Fruit fly (Drosophila melanogaster) whole organism, embryonic: ENCODE data around the gene CG10510.
A peak's percentile ranks its signal among the peaks of the same experiment; 100 is the strongest.

ENCODE experiments used
- B-H2 ChIP-seq: fragments of 200-800 bp; sonication (Bioruptor generic); optimal IDR thresholded peaks from 2 replicates; lab custom pipeline; 2018; ENCODE audit warnings: missing biosample characterization, mild to moderate bottlenecking, missing genetic modification characterization
- BtbVII ChIP-seq: fragments of 200-800 bp; sonication (Bioruptor generic); optimal IDR thresholded peaks from 3 replicates; lab custom pipeline; 2017; ENCODE audit warnings: missing biosample characterization, mild to moderate bottlenecking, missing genetic modification characterization
- CG10543 ChIP-seq: fragments of 200-800 bp; sonication (Bioruptor generic); optimal IDR thresholded peaks from 3 replicates; lab custom pipeline; 2017; ENCODE audit warnings: missing biosample characterization, mild to moderate bottlenecking, missing genetic modification characterization, moderate library complexity
- CG10565 ChIP-seq: fragments of 200-800 bp; sonication (Bioruptor generic); optimal IDR thresholded peaks from 3 replicates; lab custom pipeline; 2016; ENCODE audit warnings: missing biosample characterization, mild to moderate bottlenecking, missing genetic modification characterization
- CG1233 ChIP-seq: fragments of 200-800 bp; sonication (Bioruptor generic); optimal IDR thresholded peaks from 4 replicates; lab custom pipeline; 2018; ENCODE audit warnings: missing biosample characterization, mild to moderate bottlenecking, missing genetic modification characterization
- CG13287 ChIP-seq: fragments of 200-800 bp; sonication (Bioruptor generic); IDR thresholded peaks from 2 replicates; pipeline ENCODE4 v1.3.6; 2022; ENCODE audit warnings: missing biosample characterization, missing genetic modification characterization; ENCODE audit not compliant: partially characterized antibody
- CG15011 ChIP-seq: fragments of 200-800 bp; sonication (Bioruptor generic); optimal IDR thresholded peaks from 3 replicates; lab custom pipeline; 2018; ENCODE audit warnings: missing biosample characterization, mild to moderate bottlenecking, missing genetic modification characterization
- CG17361 ChIP-seq: fragments of 200-800 bp; sonication (Bioruptor generic); IDR thresholded peaks from 3 replicates; pipeline ENCODE4 v1.3.6; 2022; ENCODE audit warnings: missing biosample characterization, missing genetic modification characterization
- CG17829 ChIP-seq: fragments of 200-800 bp; optimal IDR thresholded peaks from 2 replicates; lab custom pipeline; 2019; ENCODE audit warnings: missing biosample characterization, mild to moderate bottlenecking, missing genetic modification characterization, moderate library complexity
- CG18599 ChIP-seq: fragments of 200-800 bp; sonication (Bioruptor generic); optimal IDR thresholded peaks from 3 replicates; lab custom pipeline; 2017; ENCODE audit warnings: missing biosample characterization, missing genetic modification characterization, mild to moderate bottlenecking, moderate library complexity, missing genetic modification reagents
- CG2120 ChIP-seq: fragments of 200-800 bp; sonication (Bioruptor generic); optimal IDR thresholded peaks from 3 replicates; lab custom pipeline; 2016; ENCODE audit warnings: missing biosample characterization, missing genetic modification characterization
- CG2678 ChIP-seq: fragments of 200-800 bp; sonication (Bioruptor generic); optimal IDR thresholded peaks from 3 replicates; lab custom pipeline; 2019; ENCODE audit warnings: missing biosample characterization, mild to moderate bottlenecking, missing genetic modification characterization, moderate library complexity
- CG31224 ChIP-seq: fragments of 200-800 bp; sonication (Bioruptor generic); IDR thresholded peaks from 2 replicates; pipeline ENCODE4 v1.3.6; 2022; ENCODE audit warnings: missing biosample characterization, missing genetic modification characterization
- CG34376 ChIP-seq: fragments of 200-800 bp; sonication (Bioruptor generic); optimal IDR thresholded peaks from 2 replicates; lab custom pipeline; 2018; ENCODE audit warnings: missing biosample characterization, mild to moderate bottlenecking, missing genetic modification characterization
- CG4328 ChIP-seq: fragments of 200-800 bp; sonication (Bioruptor generic); optimal IDR thresholded peaks from 3 replicates; lab custom pipeline; 2017; ENCODE audit warnings: missing biosample characterization, missing genetic modification reagents, missing genetic modification characterization
- CG9215 ChIP-seq: fragments of 200-800 bp; sonication (Bioruptor generic); IDR thresholded peaks from 2 replicates; pipeline ENCODE4 v1.3.6; 2022; ENCODE audit warnings: missing biosample characterization, missing genetic modification characterization
- CG9727 ChIP-seq: fragments of 200-800 bp; sonication (Bioruptor generic); optimal IDR thresholded peaks from 3 replicates; lab custom pipeline; 2017; ENCODE audit warnings: missing biosample characterization, mild to moderate bottlenecking, missing genetic modification characterization
- CG9817 ChIP-seq: fragments of 200-800 bp; sonication (Bioruptor generic); optimal IDR thresholded peaks from 2 replicates; lab custom pipeline; 2018; ENCODE audit warnings: missing biosample characterization, mild to moderate bottlenecking, missing genetic modification characterization, moderate library complexity
- Dad ChIP-seq: fragments of 200-800 bp; sonication (Bioruptor generic); optimal IDR thresholded peaks from 3 replicates; lab custom pipeline; 2016; ENCODE audit warnings: missing biosample characterization, missing genetic modification characterization
- Dbx ChIP-seq: fragments of 200-800 bp; sonication (Bioruptor generic); IDR thresholded peaks from 3 replicates; pipeline ENCODE4 v1.3.6; 2022; ENCODE audit warnings: missing biosample characterization, missing genetic modification characterization
- Lim3 ChIP-seq: fragments of 200-800 bp; sonication (Bioruptor generic); IDR thresholded peaks from 2 replicates; pipeline ENCODE4 v1.3.6; 2022; ENCODE audit warnings: missing biosample characterization, missing genetic modification characterization
- Rfx ChIP-seq: fragments of 200-800 bp; sonication (Bioruptor generic); IDR thresholded peaks from 2 replicates; pipeline ENCODE4 v1.3.6; 2022; ENCODE audit warnings: missing biosample characterization, missing genetic modification characterization
- Rx ChIP-seq: fragments of 200-800 bp; sonication (Bioruptor generic); IDR thresholded peaks from 2 replicates; pipeline ENCODE4 v1.3.6; 2022; ENCODE audit warnings: missing biosample characterization, missing genetic modification characterization
- Trl ChIP-seq, 3 experiments: fragments of >200 bp in 2 of 3; fragments of 200-800 bp in 1 of 3; sonication (Bioruptor generic) in 1 of 3; optimal IDR thresholded peaks; 2 replicates in 1 of 3; 3 replicates in 2 of 3; lab custom pipeline; 2016 to 2017; ENCODE audit warnings: missing biosample characterization in 1 of 3, missing genetic modification characterization in 1 of 3
- bab2 ChIP-seq: fragments of 200-800 bp; sonication (Bioruptor generic); optimal IDR thresholded peaks from 2 replicates; lab custom pipeline; 2016; ENCODE audit warnings: missing biosample characterization, missing genetic modification characterization
- bigmax ChIP-seq: fragments of 200-800 bp; sonication (Bioruptor generic); optimal IDR thresholded peaks from 2 replicates; lab custom pipeline; 2018; ENCODE audit warnings: missing biosample characterization, mild to moderate bottlenecking, missing genetic modification characterization
- caup ChIP-seq: fragments of 200-800 bp; sonication (Bioruptor generic); optimal IDR thresholded peaks from 3 replicates; lab custom pipeline; 2017; ENCODE audit warnings: missing biosample characterization, mild to moderate bottlenecking, missing genetic modification characterization, moderate library complexity; ENCODE audit not compliant: severe bottlenecking
- ci ChIP-seq: fragments of 200-800 bp; sonication (Bioruptor generic); IDR thresholded peaks from 3 replicates; pipeline ENCODE4 v1.3.6; 2022; ENCODE audit warnings: missing biosample characterization, missing genetic modification characterization
- cwo ChIP-seq: fragments of 200-800 bp; sonication (Bioruptor generic); optimal IDR thresholded peaks from 3 replicates; lab custom pipeline; 2017; ENCODE audit warnings: missing biosample characterization, missing genetic modification characterization, mild to moderate bottlenecking, moderate library complexity, missing genetic modification reagents
- dm ChIP-seq: fragments of 200-800 bp; sonication (Bioruptor generic); optimal IDR thresholded peaks from 3 replicates; lab custom pipeline; 2016; ENCODE audit warnings: missing biosample characterization, missing genetic modification characterization
- eyg ChIP-seq: fragments of 200-800 bp; sonication (Bioruptor generic); optimal IDR thresholded peaks from 3 replicates; lab custom pipeline; 2016; ENCODE audit warnings: missing biosample characterization, missing genetic modification characterization
- fd3F ChIP-seq: fragments of 200-800 bp; sonication (Bioruptor generic); optimal IDR thresholded peaks from 2 replicates; lab custom pipeline; 2018; ENCODE audit warnings: missing biosample characterization, mild to moderate bottlenecking, missing genetic modification characterization, moderate library complexity
- gro ChIP-seq: fragments of 200-800 bp; sonication (Bioruptor generic); optimal IDR thresholded peaks from 2 replicates; lab custom pipeline; 2016; ENCODE audit warnings: missing biosample characterization, missing genetic modification characterization
- odd ChIP-seq: fragments of 200-800 bp; sonication (Bioruptor generic); optimal IDR thresholded peaks from 2 replicates; lab custom pipeline; 2017; ENCODE audit warnings: missing biosample characterization, mild to moderate bottlenecking, missing genetic modification characterization
- pan ChIP-seq, 4 experiments: fragments of >200 bp in 3 of 4; fragments of 200-800 bp in 1 of 4; sonication (Bioruptor generic) in 1 of 4; optimal IDR thresholded peaks in 3 of 4; IDR thresholded peaks in 1 of 4; 2 replicates each; pipeline versions ENCODE4 v1.3.6 to Lab custom; 2017 to 2022; ENCODE audit warnings: missing biosample characterization in 2 of 4, missing genetic modification characterization in 2 of 4, mixed read lengths in 1 of 4
- pho ChIP-seq: fragments of 200-800 bp; sonication (Bioruptor generic); optimal IDR thresholded peaks from 2 replicates; lab custom pipeline; 2016; ENCODE audit warnings: missing biosample characterization, missing genetic modification characterization
- rib ChIP-seq: fragments of 200-800 bp; sonication (Bioruptor generic); IDR thresholded peaks from 2 replicates; pipeline ENCODE4 v1.3.6; 2022; ENCODE audit warnings: missing biosample characterization, missing genetic modification characterization
- scrt ChIP-seq: fragments of 200-800 bp; sonication (Bioruptor generic); optimal IDR thresholded peaks from 2 replicates; lab custom pipeline; 2018; ENCODE audit warnings: missing biosample characterization, mild to moderate bottlenecking, missing genetic modification characterization, moderate library complexity
- sens ChIP-seq: fragments of 200-800 bp; sonication (Bioruptor generic); peaks from one replicate; lab custom pipeline; 2016; ENCODE audit warnings: missing biosample characterization, missing genetic modification characterization
- sr ChIP-seq: fragments of 200-800 bp; sonication (Bioruptor generic); IDR thresholded peaks from 3 replicates; pipeline ENCODE4 v1.3.6; 2022; ENCODE audit warnings: missing biosample characterization, missing genetic modification characterization
- unc-4 ChIP-seq: fragments of 200-800 bp; sonication (Bioruptor generic); IDR thresholded peaks from 2 replicates; pipeline ENCODE4 v1.3.6; 2022; ENCODE audit warnings: missing biosample characterization, missing genetic modification characterization; ENCODE audit not compliant: partially characterized antibody

Gene CG10510

DNA sequence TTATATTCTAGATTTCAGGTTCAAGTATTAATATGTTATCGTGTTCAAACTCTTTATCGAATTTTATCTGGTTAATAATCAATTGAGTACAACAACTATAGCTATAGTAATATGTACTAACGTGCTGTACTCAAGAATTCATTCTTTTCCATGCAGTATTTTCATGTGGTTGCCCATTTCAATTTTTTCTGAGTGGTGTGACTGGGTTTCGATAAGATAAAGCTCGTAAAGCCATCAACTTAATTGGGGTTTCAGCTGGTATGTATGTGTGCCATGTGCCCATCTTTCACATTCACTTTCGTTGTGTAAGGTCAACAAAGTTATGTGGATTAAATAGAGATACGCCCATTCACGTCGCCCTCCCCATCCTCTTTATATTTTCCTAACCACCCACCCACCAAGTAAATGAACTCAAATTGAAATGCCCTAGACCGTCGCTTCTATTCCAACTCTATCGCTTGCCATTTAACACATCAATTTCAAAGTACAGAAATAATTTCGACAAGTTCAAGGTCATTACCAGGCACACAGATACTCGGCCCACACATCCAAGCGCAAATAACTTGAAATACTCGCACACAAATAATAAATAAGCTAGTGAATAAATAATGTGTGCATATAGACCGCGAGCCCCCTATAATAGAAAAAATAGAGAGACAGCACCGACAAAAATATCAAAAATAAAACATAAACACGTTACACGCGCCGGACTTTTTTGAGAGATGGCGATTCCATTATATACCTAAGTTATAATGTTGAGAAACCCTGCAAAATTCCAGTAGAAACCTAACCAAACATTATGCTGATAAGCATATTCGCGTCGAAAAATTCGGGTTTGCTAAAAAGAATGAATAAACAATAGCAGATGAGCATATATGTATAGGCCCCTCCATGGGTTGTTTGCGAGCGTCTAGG lies 5.0 kb downstream of the CG10510 start (continued):
- TF ChIP-seq CG10565 (GFP tag; lab: Kevin White, UChicago): no peak
- TF ChIP-seq Dbx: peak; percentile 6; the same call in 1 of the 3 replicates
- TF ChIP-seq CG31224: peak; percentile 55
- TF ChIP-seq pan (optimal IDR thresholded peaks at IDR 0.05; lab: Kevin White, UChicago): no peak
- TF ChIP-seq pan (GFP tag; optimal IDR thresholded peaks at IDR 0.05 in 1 of 2, IDR thresholded peaks at IDR 0.05 in 1 of 2): no peak
- no peak for TF ChIP-seq CG17829 (tag; lab: Kevin White, UChicago)
- no peak for TF ChIP-seq Rx (GFP tag; lab: Robert Waterston, UW)
- TF ChIP-seq bigmax (GFP tag; lab: Kevin White, UChicago): peak; percentile 92
- peak; percentile 29 for TF ChIP-seq CG15011
- TF ChIP-seq CG9727 (GFP tag; lab: Kevin White, UChicago): peak; percentile 61
- peak; percentile 17; the same call in 1 of the 2 replicates for TF ChIP-seq Lim3
- TF ChIP-seq gro (GFP tag; lab: Kevin White, UChicago): peak; percentile 68
- peak; percentile 59 for TF ChIP-seq bab2 (GFP tag; lab: Kevin White, UChicago)
- TF ChIP-seq B-H2 (GFP tag; lab: Kevin White, UChicago): peak; percentile 11
- peak; percentile 11 for TF ChIP-seq caup (GFP tag; lab: Kevin White, UChicago)
- TF ChIP-seq CG18599 (GFP tag; lab: Kevin White, UChicago): peak; percentile 49
- peak; percentile 52 for TF ChIP-seq CG2678 (tag; lab: Kevin White, UChicago)
- peak; percentile 38 for TF ChIP-seq pho (GFP tag; lab: Kevin White, UChicago)
- peak; percentile 44 for TF ChIP-seq BtbVII (GFP tag; lab: Kevin White, UChicago)
- TF ChIP-seq CG2120 (GFP tag; lab: Kevin White, UChicago): peak; percentile 47
- peak; percentile 23 for TF ChIP-seq dm (GFP tag; lab: Kevin White, UChicago)
- peak; percentile 26 for TF ChIP-seq Dad (GFP tag; lab: Kevin White, UChicago)
- peak; percentile 77 for TF ChIP-seq CG34376 (GFP tag; lab: Kevin White, UChicago)
- no peak for TF ChIP-seq CG9215
- peak; percentile 78; the same call in 1 of the 2 replicates for TF ChIP-seq rib (GFP tag; lab: Robert Waterston, UW)
- TF ChIP-seq CG9817 (tag; lab: Kevin White, UChicago): no peak
- TF ChIP-seq odd (GFP tag; lab: Kevin White, UChicago): no peak
- TF ChIP-seq sr: peak; percentile 27; the same call in 1 of the 3 replicates
- 0 out of 2 replicates have a peak, but pooled peaks have one; percentile 15 for TF ChIP-seq unc-4 (GFP tag; lab: Robert Waterston, UW)
- 0 out of 3 replicates have a peak, but pooled peaks have one; percentile 37 for TF ChIP-seq CG17361 (GFP tag; lab: Robert Waterston, UW)
- TF ChIP-seq scrt (GFP tag; lab: Kevin White, UChicago): peak; percentile 42
- peak; percentile 84 for TF ChIP-seq CG10543 (GFP tag; lab: Kevin White, UChicago)
- peak; percentile 87 for TF ChIP-seq sens (GFP tag; lab: Kevin White, UChicago)
- TF ChIP-seq Rfx (GFP tag; lab: Robert Waterston, UW): peak; percentile 32; the same call in 1 of the 2 replicates
- no peak for TF ChIP-seq eyg
- TF ChIP-seq ci (GFP tag; lab: Robert Waterston, UW): 0 out of 3 replicates have a peak, but pooled peaks have one; percentile 13
- TF ChIP-seq Trl (optimal IDR thresholded peaks at IDR 0.05; lab: Kevin White, UChicago): peak in 1 of 2 experiments; percentile 52
- TF ChIP-seq Trl (GFP tag; optimal IDR thresholded peaks at IDR 0.05; lab: Kevin White, UChicago): no peak
- TF ChIP-seq fd3F (GFP tag; lab: Kevin White, UChicago): peak; percentile 5
- TF ChIP-seq CG4328: peak; percentile 26
- no peak for TF ChIP-seq CG13287 (GFP tag; lab: Robert Waterston, UW)
- peak; percentile 54 for TF ChIP-seq cwo
- peak; percentile 5 for TF ChIP-seq CG1233 (GFP tag; lab: Kevin White, UChicago)
